Worm (Caenorhabditis elegans): ENCODE data around the gene Y19D10B.8.

The Y19D10B.8 gene

ce11 chrV:2308246-2308645 lies 7.4 kb upstream of the Y19D10B.8 start:
- TF ChIP-seq php-3 (GFP tag; IDR thresholded peaks at IDR 0.05) (0 out of 2 replicates have a peak, but pooled peaks have one; percentile 20), vab-7 (GFP tag; IDR thresholded peaks at IDR 0.05) (no peak), mdl-1 (tag; optimal IDR thresholded peaks at IDR 0.05) (no peak), spr-1 (tag; optimal IDR thresholded peaks at IDR 0.05) (no peak), lin-13 (GFP tag; optimal IDR thresholded peaks at IDR 0.05) (no peak), nhr-102 (tag; optimal IDR thresholded peaks at IDR 0.05) (no peak), arid-1 (GFP tag; conservative IDR thresholded peaks at IDR 0.05) (no peak), mdt-29 (GFP tag; IDR thresholded peaks at IDR 0.05) (no peak), lin-29 (GFP tag; IDR thresholded peaks at IDR 0.05) (no peak), ztf-11 (tag; optimal IDR thresholded peaks at IDR 0.05) (no peak), lim-7 (GFP tag; IDR thresholded peaks at IDR 0.05) (no peak), spr-3 (GFP tag; optimal IDR thresholded peaks at IDR 0.05) (no peak), nhr-25 (tag; optimal IDR thresholded peaks at IDR 0.05; ENCODE audit: borderline replicate concordance, insufficient read depth) (no peak), sdz-12 (GFP tag; optimal IDR thresholded peaks at IDR 0.05) (no peak), ceh-44 (GFP tag; IDR thresholded peaks at IDR 0.05) (no peak), ces-1 (GFP tag; optimal IDR thresholded peaks at IDR 0.05) (no peak), duxl-1 (tag; optimal IDR thresholded peaks at IDR 0.05; ENCODE audit: poor library complexity) (no peak), F26F4.8 (GFP tag; conservative IDR thresholded peaks at IDR 0.05) (no peak), nhr-28 (tag; optimal IDR thresholded peaks at IDR 0.05) (peak; percentile 81), cey-2 (tag; optimal IDR thresholded peaks at IDR 0.05; ENCODE audit: borderline replicate concordance, insufficient read depth) (no peak), dve-1 (tag; optimal IDR thresholded peaks at IDR 0.05; ENCODE audit: insufficient read depth) (peak; percentile 86), unc-130 (GFP tag; optimal IDR thresholded peaks at IDR 0.05) (no peak), dpl-1 (GFP tag; optimal IDR thresholded peaks at IDR 0.05) (no peak), dmd-9 (GFP tag; IDR thresholded peaks at IDR 0.05) (no peak), daf-16 (GFP tag; optimal IDR thresholded peaks at IDR 0.05) (no peak), daf-16 (tag; optimal IDR thresholded peaks at IDR 0.05) (peak; percentile 84), nhr-48 (tag; optimal IDR thresholded peaks at IDR 0.05) (peak; percentile 62), dmd-8 (GFP tag; IDR thresholded peaks at IDR 0.05) (no peak), aha-1 (tag) (no peak), ZK546.5 (tag; optimal IDR thresholded peaks at IDR 0.05) (no peak), nhr-6 (tag; optimal IDR thresholded peaks at IDR 0.05) (no peak), dmd-6 (GFP tag; IDR thresholded peaks at IDR 0.05) (peak; percentile 99), hif-1 (tag; optimal IDR thresholded peaks at IDR 0.05) (no peak), mxl-3 (GFP tag; optimal IDR thresholded peaks at IDR 0.05) (peak; percentile 15), unc-62 (GFP tag; optimal IDR thresholded peaks at IDR 0.05 in 1 of 2) (peak in 1 of 2 experiments; percentile 22), unc-62 (tag; optimal IDR thresholded peaks at IDR 0.05) (no peak), lin-1 (GFP tag; IDR thresholded peaks at IDR 0.05) (peak; percentile 73), pqm-1 (tag; optimal IDR thresholded peaks at IDR 0.05) (peak; percentile 94), ceh-20 (GFP tag; IDR thresholded peaks at IDR 0.05) (no peak), nhr-41 (GFP tag; IDR thresholded peaks at IDR 0.05) (no peak), hlh-11 (tag; optimal IDR thresholded peaks at IDR 0.05) (peak; percentile 79), nhr-77 (tag; optimal IDR thresholded peaks at IDR 0.05) (peak; percentile 89), egl-27 (tag; optimal IDR thresholded peaks at IDR 0.05) (no peak), pha-4 (GFP tag; IDR thresholded peaks at IDR 0.05) (no peak), pha-4 (tag; optimal IDR thresholded peaks at IDR 0.05) (no peak), Y105C5A.15 (GFP tag; IDR thresholded peaks at IDR 0.05) (no peak), tra-1 (GFP tag; IDR thresholded peaks at IDR 0.05) (peak; percentile 87), nhr-237 (tag; optimal IDR thresholded peaks at IDR 0.05) (no peak), F37D6.2 (tag; optimal IDR thresholded peaks at IDR 0.05) (no peak)

Data from whole organism, L4 larva.